Worm (Caenorhabditis elegans) whole organism, L1 larva: ENCODE results near the gene Y54G2A.45.

Source experiments
- ama-1 ChIP-seq: fragments of 150-350 bp; optimal IDR thresholded peaks from 2 replicates; lab custom pipeline; 2014
- blmp-1 ChIP-seq: fragments of 150-350 bp; optimal IDR thresholded peaks from 2 replicates; lab custom pipeline; 2014; ENCODE audit warnings: missing biosample characterization, missing genetic modification characterization
- ceh-82 ChIP-seq, 3 experiments: fragments of 150-350 bp in 1 of 3; sonication (generic microtip) in 2 of 3; optimal IDR thresholded peaks; 2 replicates each; lab custom pipeline; 2014 to 2017; ENCODE audit warnings: missing biosample characterization in 3 of 3, missing genetic modification characterization in 3 of 3
- fkh-10 ChIP-seq: sonication (generic microtip); optimal IDR thresholded peaks from 2 replicates; lab custom pipeline; 2017; ENCODE audit warnings: missing biosample characterization, missing genetic modification reagents, missing genetic modification characterization
- lin-35 ChIP-seq, 2 experiments: fragments of 150-350 bp; optimal IDR thresholded peaks; 2 replicates each; lab custom pipeline; 2014; ENCODE audit warnings: missing biosample characterization in 2 of 2, missing genetic modification characterization in 2 of 2, missing genetic modification reagents in 2 of 2
- lin-39 ChIP-seq: fragments of 150-350 bp; optimal IDR thresholded peaks from 2 replicates; lab custom pipeline; 2014; ENCODE audit warnings: missing biosample characterization, missing genetic modification reagents, missing genetic modification characterization
- mdl-1 ChIP-seq, 2 experiments: fragments of 150-350 bp; optimal IDR thresholded peaks; 2 replicates each; lab custom pipeline; 2014 to 2017; ENCODE audit warnings: missing biosample characterization in 2 of 2, missing genetic modification characterization in 2 of 2, inconsistent platforms in 1 of 2
- nhr-20 ChIP-seq: sonication (generic microtip); optimal IDR thresholded peaks from 2 replicates; lab custom pipeline; 2016; ENCODE audit warnings: mild to moderate bottlenecking, missing genetic modification characterization, missing compliant biosample characterization
- nhr-28 ChIP-seq: fragments of 150-350 bp; optimal IDR thresholded peaks from 2 replicates; lab custom pipeline; 2014; ENCODE audit warnings: missing biosample characterization, missing genetic modification characterization
- nhr-77 ChIP-seq: fragments of 150-350 bp; optimal IDR thresholded peaks from 2 replicates; lab custom pipeline; 2014; ENCODE audit warnings: missing biosample characterization, missing genetic modification characterization
- pag-3 ChIP-seq: sonication (generic microtip); optimal IDR thresholded peaks from 2 replicates; lab custom pipeline; 2017; ENCODE audit warnings: missing genetic modification characterization, mild to moderate bottlenecking, missing compliant biosample characterization, antibody characterized with exemption, borderline replicate concordance; ENCODE audit not compliant: insufficient read depth
- unc-62 ChIP-seq: fragments of 150-350 bp; optimal IDR thresholded peaks from 2 replicates; lab custom pipeline; 2014; ENCODE audit warnings: missing biosample characterization, missing genetic modification reagents, missing genetic modification characterization

DNA sequence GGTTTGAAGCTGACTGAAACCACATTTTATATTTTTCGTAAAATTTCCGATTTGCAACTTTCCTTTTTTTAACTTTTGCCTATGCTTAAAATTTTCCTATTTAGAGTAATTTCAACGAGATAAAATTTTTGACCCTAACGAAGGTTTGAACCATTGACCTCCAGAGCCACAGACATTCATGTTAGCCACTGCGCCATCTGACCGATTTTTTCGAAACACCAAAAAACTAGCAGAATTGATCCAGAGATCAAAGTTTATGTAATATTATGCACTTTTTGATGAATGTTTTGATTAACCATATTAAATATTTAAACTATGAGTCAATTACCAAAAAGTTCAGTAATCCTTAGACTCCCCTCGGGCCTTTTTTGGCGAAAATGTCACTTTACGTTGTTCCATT is 47.6 kb upstream of the Y54G2A.45 start:
- TF ChIP-seq fkh-10 (GFP tag; lab: Kevin White, UChicago) (no peak), mdl-1 (tag; optimal IDR thresholded peaks at IDR 0.05; lab: Kevin White, UChicago) (no peak), lin-39 (no peak), blmp-1 (no peak), lin-35 (GFP tag; optimal IDR thresholded peaks at IDR 0.05; lab: Kevin White, UChicago) (no peak), ama-1 (lab: Kevin White, UChicago) (no peak), nhr-20 (tag; lab: Kevin White, UChicago) (no peak), unc-62 (no peak), pag-3 (no peak), nhr-77 (tag; lab: Kevin White, UChicago) (no peak), nhr-28 (tag; lab: Kevin White, UChicago) (no peak), ceh-82 (tag; optimal IDR thresholded peaks at IDR 0.05; lab: Kevin White, UChicago) (no peak)
